Fruit fly (Drosophila melanogaster) whole organism, pupa: Measurements from ENCODE around the gene HERC2.

Source experiments
- CG10348 ChIP-seq: fragments of 200-800 bp; sonication (Bioruptor generic); IDR thresholded peaks from 2 replicates; pipeline ENCODE4 v1.3.6; 2022; ENCODE audit warnings: missing biosample characterization, missing genetic modification characterization
- CG13204 ChIP-seq: fragments of 200-800 bp; sonication (Bioruptor generic); optimal IDR thresholded peaks from 2 replicates; lab custom pipeline; 2018; ENCODE audit warnings: missing biosample characterization, mild to moderate bottlenecking, missing genetic modification characterization, moderate library complexity
- CG14655 ChIP-seq: fragments of 200-800 bp; sonication (Bioruptor generic); optimal IDR thresholded peaks from 3 replicates; lab custom pipeline; 2017; ENCODE audit warnings: mild to moderate bottlenecking, missing biosample characterization, missing genetic modification reagents, missing genetic modification characterization
- CG15710 ChIP-seq: fragments of 200-800 bp; sonication (Bioruptor generic); optimal IDR thresholded peaks from 2 replicates; lab custom pipeline; 2018; ENCODE audit warnings: missing biosample characterization, mild to moderate bottlenecking, missing genetic modification characterization, moderate library complexity
- CG17806 ChIP-seq: fragments of 200-800 bp; sonication (Bioruptor generic); optimal IDR thresholded peaks from 2 replicates; lab custom pipeline; 2018; ENCODE audit warnings: missing biosample characterization, mild to moderate bottlenecking, missing genetic modification characterization, moderate library complexity
- CG32121 ChIP-seq: fragments of 200-800 bp; sonication (Bioruptor generic); IDR thresholded peaks from 2 replicates; pipeline ENCODE4 v1.3.6; 2022; ENCODE audit warnings: missing biosample characterization, missing genetic modification characterization
- CG34367 ChIP-seq: fragments of 200-800 bp; sonication (Bioruptor generic); optimal IDR thresholded peaks from 2 replicates; lab custom pipeline; 2018; ENCODE audit warnings: missing biosample characterization, mild to moderate bottlenecking, missing genetic modification characterization
- CG4496 ChIP-seq: fragments of 200-800 bp; sonication (Bioruptor generic); IDR thresholded peaks from 3 replicates; pipeline ENCODE4 v1.3.6; 2022; ENCODE audit warnings: missing biosample characterization, missing genetic modification characterization
- CG8159 ChIP-seq: fragments of 200-800 bp; sonication (Bioruptor generic); optimal IDR thresholded peaks from 3 replicates; lab custom pipeline; 2018; ENCODE audit warnings: missing biosample characterization, mild to moderate bottlenecking, missing genetic modification characterization, moderate library complexity
- CG8301 ChIP-seq: fragments of 200-800 bp; sonication (Bioruptor generic); optimal IDR thresholded peaks from 2 replicates; lab custom pipeline; 2018; ENCODE audit warnings: missing biosample characterization, mild to moderate bottlenecking, missing genetic modification characterization
- CG9948 ChIP-seq: fragments of 200-800 bp; sonication (Bioruptor generic); optimal IDR thresholded peaks from 2 replicates; lab custom pipeline; 2018; ENCODE audit warnings: missing biosample characterization, mild to moderate bottlenecking, missing genetic modification characterization, moderate library complexity
- D1 ChIP-seq: fragments of 200-800 bp; sonication (Bioruptor generic); optimal IDR thresholded peaks from 2 replicates; lab custom pipeline; 2018; ENCODE audit warnings: missing biosample characterization, mild to moderate bottlenecking, missing genetic modification characterization, moderate library complexity
- EcR ChIP-seq: fragments of 200-800 bp; sonication (Bioruptor generic); optimal IDR thresholded peaks from 3 replicates; lab custom pipeline; 2019; ENCODE audit warnings: missing biosample characterization, missing genetic modification characterization, mild to moderate bottlenecking, moderate library complexity, missing genetic modification reagents
- Ets98B ChIP-seq: fragments of 200-800 bp; sonication (Bioruptor generic); IDR thresholded peaks from 2 replicates; pipeline ENCODE4 v1.3.6; 2022; ENCODE audit warnings: missing biosample characterization, missing genetic modification characterization
- Pif1A ChIP-seq: fragments of 200-800 bp; sonication (Bioruptor generic); optimal IDR thresholded peaks from 3 replicates; lab custom pipeline; 2016; ENCODE audit warnings: missing biosample characterization, missing genetic modification characterization
- Pif1B ChIP-seq: fragments of 200-800 bp; sonication (Bioruptor generic); optimal IDR thresholded peaks from 3 replicates; lab custom pipeline; 2016; ENCODE audit warnings: missing biosample characterization, missing genetic modification characterization
- Snoo ChIP-seq: fragments of 200-800 bp; sonication (Bioruptor generic); optimal IDR thresholded peaks from 3 replicates; lab custom pipeline; 2017; ENCODE audit warnings: missing biosample characterization, mild to moderate bottlenecking, missing genetic modification characterization, inconsistent platforms
- fd96Ca ChIP-seq: fragments of 200-800 bp; sonication (Bioruptor generic); IDR thresholded peaks from 3 replicates; pipeline ENCODE4 v1.3.6; 2022; ENCODE audit warnings: missing biosample characterization, missing genetic modification characterization
- gl ChIP-seq: fragments of 200-800 bp; sonication (Bioruptor generic); optimal IDR thresholded peaks from 2 replicates; lab custom pipeline; 2018; ENCODE audit warnings: missing biosample characterization, mild to moderate bottlenecking, missing genetic modification characterization
- rn ChIP-seq: fragments of 200-800 bp; sonication (Bioruptor generic); IDR thresholded peaks from 2 replicates; pipeline ENCODE4 v1.3.6; 2022; ENCODE audit warnings: missing biosample characterization, missing genetic modification characterization

The HERC2 gene

dm6 chrX:20393580-20393979, 615 bp upstream of the HERC2 start, which contains the start of gene Syx16:
Gene Syx16, minus strand, starts transcription at chrX:20393751.
- TF ChIP-seq CG8301 (no peak), CG8159 (tag; lab: Kevin White, UChicago) (no peak)
- TF ChIP-seq, all 21 proteins: peak for 0

- TF ChIP-seq fd96Ca (GFP tag; lab: Robert Waterston, UW) (no peak), rn (GFP tag; lab: Robert Waterston, UW) (no peak), CG10348 (GFP tag; lab: Robert Waterston, UW) (no peak), EcR (no peak), CG9948 (tag; lab: Kevin White, UChicago) (no peak), CG4496 (GFP tag; lab: Robert Waterston, UW) (no peak), Snoo (tag; lab: Kevin White, UChicago) (no peak), Pif1A (GFP tag; lab: Kevin White, UChicago) (no peak), CG17806 (tag; lab: Kevin White, UChicago) (no peak), CG13204 (GFP tag; lab: Kevin White, UChicago) (no peak), CG32121 (GFP tag; lab: Robert Waterston, UW) (no peak), CG8301 (no peak), CG34367 (tag; lab: Kevin White, UChicago) (no peak), Ets98B (no peak), CG8159 (tag; lab: Kevin White, UChicago) (no peak)
- TF ChIP-seq, all 21 proteins: peak for 0
Observed at dm6 chrX:20411635-20412034, 17.4 kb downstream of the HERC2 start.

DNA sequence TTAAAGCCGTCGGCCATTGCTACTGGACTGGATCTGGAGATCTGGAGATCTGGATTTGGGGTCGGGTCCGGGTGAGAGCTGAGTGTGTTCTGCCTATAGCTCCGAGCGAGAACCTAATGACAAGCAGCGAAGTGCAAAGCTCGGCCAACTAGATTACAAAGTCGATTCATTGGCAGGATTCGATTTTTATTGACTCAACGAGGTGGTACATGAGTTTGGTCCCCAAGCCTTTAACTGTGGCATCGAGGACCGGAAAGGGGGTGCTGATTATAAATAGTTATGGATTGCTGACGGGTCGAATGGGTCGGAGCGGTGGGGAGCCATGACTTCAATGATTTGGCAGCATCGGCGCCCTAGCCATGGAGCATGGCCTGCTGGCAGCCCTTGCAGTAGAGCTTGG, 19.3 kb downstream of the HERC2 start, which contains the start of gene CG15459:
CG15459 (minus strand) TSS at position 101 of the 400 bp plus-strand sequence.
- TF ChIP-seq CG10348 (GFP tag; lab: Robert Waterston, UW), result no peak
- no peak for TF ChIP-seq fd96Ca (GFP tag; lab: Robert Waterston, UW)
- TF ChIP-seq CG13204 (GFP tag; lab: Kevin White, UChicago), result no peak
- no peak for TF ChIP-seq CG8301
- TF ChIP-seq CG34367 (tag; lab: Kevin White, UChicago), result no peak
- TF ChIP-seq CG8159 (tag; lab: Kevin White, UChicago), result no peak
- no peak for TF ChIP-seq gl
- TF ChIP-seq EcR, result no peak
- TF ChIP-seq CG4496 (GFP tag; lab: Robert Waterston, UW), result no peak
- no peak for TF ChIP-seq Snoo (tag; lab: Kevin White, UChicago)

dm6 chrX:20414099-20414498, 19.9 kb downstream of the HERC2 start, which contains the start of gene CG15458:
Gene CG15458, minus strand, starts transcription at chrX:20414199.
- TF ChIP-seq rn (GFP tag; lab: Robert Waterston, UW), result no peak
- no peak for TF ChIP-seq Pif1A (GFP tag; lab: Kevin White, UChicago)

dm6 chrX:20415444-20415843, 21.2 kb downstream of the HERC2 start, which contains the start of gene Obp19a:
Gene Obp19a, plus strand, starts transcription at chrX:20415744.
- no peak for TF ChIP-seq CG15710
- no peak for TF ChIP-seq D1 (tag; lab: Kevin White, UChicago)
- no peak for TF ChIP-seq CG8301
- TF ChIP-seq CG34367 (tag; lab: Kevin White, UChicago), result no peak
- TF ChIP-seq CG17806 (tag; lab: Kevin White, UChicago), result no peak
- no peak for TF ChIP-seq Pif1B
- no peak for TF ChIP-seq CG4496 (GFP tag; lab: Robert Waterston, UW)
- TF ChIP-seq CG8159 (tag; lab: Kevin White, UChicago), result no peak
- no peak for TF ChIP-seq fd96Ca (GFP tag; lab: Robert Waterston, UW)
- TF ChIP-seq EcR, result no peak
- no peak for TF ChIP-seq CG14655 (GFP tag; lab: Kevin White, UChicago)
- no peak for TF ChIP-seq CG32121 (GFP tag; lab: Robert Waterston, UW)
- TF ChIP-seq, all 21 proteins: peak for 0

dm6 chrX:20416433-20416832, 22.2 kb downstream of the HERC2 start, which contains the start of gene Obp19b:
Gene Obp19b, plus strand, starts transcription at chrX:20416733.
- TF ChIP-seq CG14655 (GFP tag; lab: Kevin White, UChicago), result no peak

DNA sequence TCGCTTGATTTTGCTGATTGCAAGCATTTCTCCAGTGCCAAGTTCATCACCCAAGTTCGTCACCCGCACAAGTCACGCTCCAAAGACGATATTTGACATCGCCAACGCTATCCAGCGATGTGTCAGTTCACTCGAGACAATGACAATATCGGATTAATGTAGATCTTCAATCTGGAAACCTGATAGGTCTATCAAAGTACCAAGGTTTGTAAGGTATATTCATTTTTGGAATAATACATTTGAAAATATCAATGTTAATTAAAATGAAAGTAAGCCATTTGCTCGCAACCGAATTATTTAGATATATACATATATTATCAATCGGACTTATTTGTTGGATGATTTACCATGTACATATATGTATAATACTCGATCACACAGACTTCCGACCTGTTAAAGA, 24.7 kb downstream of the HERC2 start, which contains the start of gene Obp19c:
Obp19c (minus strand) TSS at position 101 of the 400 bp plus-strand sequence.
- TF ChIP-seq rn (GFP tag; lab: Robert Waterston, UW) (no peak), CG4496 (GFP tag; lab: Robert Waterston, UW) (no peak), CG32121 (GFP tag; lab: Robert Waterston, UW) (no peak), EcR (no peak), CG8301 (no peak), gl (no peak), Pif1A (GFP tag; lab: Kevin White, UChicago) (no peak)

dm6 chrX:20419313-20419712, 25.1 kb downstream of the HERC2 start, which contains the start of gene Obp19d:
Gene Obp19d, plus strand, starts transcription at chrX:20419613.
- TF ChIP-seq CG9948 (tag; lab: Kevin White, UChicago) (no peak), CG10348 (GFP tag; lab: Robert Waterston, UW) (no peak), CG17806 (tag; lab: Kevin White, UChicago) (no peak), Ets98B (no peak), Pif1A (GFP tag; lab: Kevin White, UChicago) (no peak), Pif1B (no peak), CG4496 (GFP tag; lab: Robert Waterston, UW) (no peak), rn (GFP tag; lab: Robert Waterston, UW) (no peak), CG32121 (GFP tag; lab: Robert Waterston, UW) (no peak)
